Worm (Caenorhabditis elegans): ENCODE measurements around the gene acl-13.

ce11 chrIV:12399983-12400382, 10.3 kb upstream of the acl-13 start:
- TF ChIP-seq snpc-4 (tag; optimal IDR thresholded peaks at IDR 0.05) (no peak), elt-3 (tag; optimal IDR thresholded peaks at IDR 0.05) (no peak), ZK546.5 (tag; optimal IDR thresholded peaks at IDR 0.05) (no peak), unc-39 (tag; optimal IDR thresholded peaks at IDR 0.05) (no peak), ztf-4 (tag; optimal IDR thresholded peaks at IDR 0.05) (no peak), nhr-6 (tag; optimal IDR thresholded peaks at IDR 0.05) (no peak), mdl-1 (tag; optimal IDR thresholded peaks at IDR 0.05) (no peak), unc-62 (GFP tag; optimal IDR thresholded peaks at IDR 0.05) (no peak), skn-1 (tag; optimal IDR thresholded peaks at IDR 0.05) (no peak)
